Fruit fly (Drosophila melanogaster): ENCODE measurements around the gene CG5555.

CG5555 gene

DNA sequence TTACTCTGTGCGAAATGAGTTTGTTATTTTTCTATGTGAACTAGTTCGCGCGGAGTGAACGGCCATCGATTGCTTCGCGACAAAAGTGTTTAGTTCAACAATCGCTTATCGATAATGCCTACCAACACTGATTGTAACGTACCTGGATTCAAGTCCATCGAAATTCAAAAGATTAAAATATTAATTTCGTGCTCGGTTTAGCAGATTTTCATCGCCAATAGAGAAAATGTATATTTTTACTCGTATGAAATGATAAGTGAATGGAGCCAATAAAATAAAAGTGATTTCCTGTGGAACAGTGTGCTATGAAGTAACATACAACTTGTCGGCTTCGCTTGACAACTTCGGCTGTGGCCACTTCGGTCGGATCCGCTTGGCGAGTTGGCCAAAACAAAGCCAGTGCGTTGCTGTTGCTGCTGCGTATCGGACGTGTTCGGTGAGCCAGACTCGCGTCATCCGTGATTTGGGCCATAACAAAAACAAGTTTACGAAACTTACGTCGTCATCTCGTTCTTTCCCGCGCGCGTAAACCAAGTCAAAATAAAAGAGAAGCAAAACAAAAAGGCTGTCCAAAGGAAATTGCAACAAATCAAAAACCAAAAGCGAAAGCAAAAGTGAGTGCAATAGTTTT lies at the start of gene CG5555, which contains the start of gene myd:
Gene CG5555, minus strand, starts transcription at position 276 of the 631 bp plus-strand sequence.
Gene myd, plus strand, starts transcription at position 397 of the 631 bp plus-strand sequence.
- no peak for TF ChIP-seq CG10669 (GFP tag; optimal IDR thresholded peaks at IDR 0.05)
- TF ChIP-seq OdsH (GFP tag; optimal IDR thresholded peaks at IDR 0.05) = peak; percentile 70
- no peak for TF ChIP-seq salr (GFP tag; optimal IDR thresholded peaks at IDR 0.05)
- TF ChIP-seq pdm3 (GFP tag; optimal IDR thresholded peaks at IDR 0.05) = peak; percentile 75
- TF ChIP-seq Gug (GFP tag; IDR thresholded peaks at IDR 0.05) = no peak
- peak; percentile 70 for TF ChIP-seq CG34406 (GFP tag; optimal IDR thresholded peaks at IDR 0.05)
- TF ChIP-seq lz (GFP tag; optimal IDR thresholded peaks at IDR 0.05) = peak; percentile 66
- TF ChIP-seq CG6163 (GFP tag; IDR thresholded peaks at IDR 0.05) = peak; percentile 59
- no peak for TF ChIP-seq Hr38 (GFP tag; optimal IDR thresholded peaks at IDR 0.05)
- TF ChIP-seq topi (GFP tag; optimal IDR thresholded peaks at IDR 0.05) = peak; percentile 57
- TF ChIP-seq CG8319 (GFP tag; optimal IDR thresholded peaks at IDR 0.05) = no peak
- peak; percentile 20 for TF ChIP-seq CG7368 (GFP tag; optimal IDR thresholded peaks at IDR 0.05)
- peak; percentile 28 for TF ChIP-seq CG9139 (GFP tag; optimal IDR thresholded peaks at IDR 0.05)
- TF ChIP-seq Hr39 (GFP tag; optimal IDR thresholded peaks at IDR 0.05) = peak; percentile 62
- peak; percentile 34 for TF ChIP-seq net (GFP tag; optimal IDR thresholded peaks at IDR 0.05)
- TF ChIP-seq Eip78C (GFP tag) = peak; percentile 88
- no peak; the same call in 1 of the 2 replicates for TF ChIP-seq CG11294 (GFP tag; IDR thresholded peaks at IDR 0.05)
- no peak for TF ChIP-seq Sox15 (GFP tag; optimal IDR thresholded peaks at IDR 0.05)
- TF ChIP-seq CG6808 (GFP tag; optimal IDR thresholded peaks at IDR 0.05) = no peak
- TF ChIP-seq CG11902 (GFP tag; optimal IDR thresholded peaks at IDR 0.05) = no peak
- peak; percentile 46 for TF ChIP-seq Ets96B (tag; optimal IDR thresholded peaks at IDR 0.05)
- TF ChIP-seq esn (GFP tag; optimal IDR thresholded peaks at IDR 0.05) = peak; percentile 74
- peak; percentile 62 for TF ChIP-seq Met (GFP tag; optimal IDR thresholded peaks at IDR 0.05)
- peak; percentile 76 for TF ChIP-seq Sox14 (GFP tag; optimal IDR thresholded peaks at IDR 0.05)
- TF ChIP-seq Hr4 (GFP tag; optimal IDR thresholded peaks at IDR 0.05) = peak; percentile 73
- TF ChIP-seq fd85E (GFP tag; optimal IDR thresholded peaks at IDR 0.05) = no peak
- no peak for TF ChIP-seq CG16779 (tag; optimal IDR thresholded peaks at IDR 0.05)
- peak; percentile 17 for TF ChIP-seq Lpt (GFP tag; optimal IDR thresholded peaks at IDR 0.05)
- TF ChIP-seq achi (GFP tag; optimal IDR thresholded peaks at IDR 0.05) = peak; percentile 58
- no peak for TF ChIP-seq CG32006 (GFP tag; optimal IDR thresholded peaks at IDR 0.05)
- TF ChIP-seq CG11762 (GFP tag; optimal IDR thresholded peaks at IDR 0.05; ENCODE audit: insufficient read depth) = no peak
- peak; percentile 74 for TF ChIP-seq CG15336 (GFP tag; IDR thresholded peaks at IDR 0.05)
- peak; percentile 11 for TF ChIP-seq fd59A (GFP tag; optimal IDR thresholded peaks at IDR 0.05)
- peak; percentile 23 for TF ChIP-seq dsx (GFP tag; optimal IDR thresholded peaks at IDR 0.05; ENCODE audit: poor library complexity, severe bottlenecking)
- no peak; the same call in none of the 3 replicates for TF ChIP-seq eg (GFP tag; IDR thresholded peaks at IDR 0.05)
- no peak for TF ChIP-seq spab (GFP tag; optimal IDR thresholded peaks at IDR 0.05)
- TF ChIP-seq fkh (GFP tag; optimal IDR thresholded peaks at IDR 0.05) = peak; percentile 9
- TF ChIP-seq Eip93F (GFP tag; optimal IDR thresholded peaks at IDR 0.05) = peak; percentile 16
- peak; percentile 2 for TF ChIP-seq CG4318 (GFP tag; optimal IDR thresholded peaks at IDR 0.05)
- peak; percentile 54 for TF ChIP-seq CG8632 (GFP tag; optimal IDR thresholded peaks at IDR 0.05)
- TF ChIP-seq CG6792 (GFP tag; optimal IDR thresholded peaks at IDR 0.05) = peak; percentile 51
- peak; percentile 16 for TF ChIP-seq CG3919 (GFP tag; optimal IDR thresholded peaks at IDR 0.05)
- TF ChIP-seq dac (GFP tag; optimal IDR thresholded peaks at IDR 0.05) = no peak
- TF ChIP-seq Sox102F (GFP tag; optimal IDR thresholded peaks at IDR 0.05) = peak; percentile 68
- peak; percentile 68 for TF ChIP-seq Eip75B (GFP tag; optimal IDR thresholded peaks at IDR 0.05)
- peak; percentile 29 to 54 for TF ChIP-seq ss (GFP tag; optimal IDR thresholded peaks at IDR 0.05)
- peak; percentile 55 for TF ChIP-seq CG31627 (GFP tag; optimal IDR thresholded peaks at IDR 0.05)
- TF ChIP-seq svp (GFP tag) = peak; percentile 79
- TF ChIP-seq CG3032 (tag; optimal IDR thresholded peaks at IDR 0.05) = peak; percentile 48
- TF ChIP-seq CG8119 (GFP tag; IDR thresholded peaks at IDR 0.05) = no peak; the same call in 1 of the 3 replicates
- TF ChIP-seq vri (GFP tag; optimal IDR thresholded peaks at IDR 0.05) = peak; percentile 97
